Worm (Caenorhabditis elegans): ENCODE data around the gene srh-85.
"Not testable (repeated sequence)": the region's sequence is repeated elsewhere in the genome, so short reads cannot be mapped to it uniquely, and the experiment has no call there.

The srh-85 gene

ce11 chrV:2979978-2980377 is 7.3 kb downstream of the srh-85 start, which contains the start of gene srw-118:
TSS of gene srw-118 (minus strand) at chrV:2980078.
- no peak for TF ChIP-seq sem-2 (GFP tag; optimal IDR thresholded peaks at IDR 0.05)
- TF ChIP-seq lsy-2 (tag; optimal IDR thresholded peaks at IDR 0.05), result no peak
- no peak for TF ChIP-seq bed-3 (GFP tag; optimal IDR thresholded peaks at IDR 0.05)
- TF ChIP-seq ztf-11 (tag; optimal IDR thresholded peaks at IDR 0.05), result no peak
- no peak for TF ChIP-seq tbx-8 (GFP tag; optimal IDR thresholded peaks at IDR 0.05)
- TF ChIP-seq nhr-2 (tag; optimal IDR thresholded peaks at IDR 0.05), result no peak
- TF ChIP-seq elt-3 (tag; optimal IDR thresholded peaks at IDR 0.05), result no peak
- no peak for TF ChIP-seq unc-120 (tag; optimal IDR thresholded peaks at IDR 0.05; ENCODE audit: poor library complexity, severe bottlenecking)
- TF ChIP-seq nhr-237 (tag; optimal IDR thresholded peaks at IDR 0.05), result no peak
- TF ChIP-seq mls-2 (tag; optimal IDR thresholded peaks at IDR 0.05), result no peak
- TF ChIP-seq mep-1 (tag; optimal IDR thresholded peaks at IDR 0.05), result no peak
- no peak for TF ChIP-seq ceh-43 (GFP tag; optimal IDR thresholded peaks at IDR 0.05)
- no peak for TF ChIP-seq ces-1 (GFP tag; optimal IDR thresholded peaks at IDR 0.05)
- TF ChIP-seq lin-32 (GFP tag; optimal IDR thresholded peaks at IDR 0.05), result no peak
- TF ChIP-seq nhr-12 (tag; optimal IDR thresholded peaks at IDR 0.05), result no peak
- TF ChIP-seq ceh-83 (GFP tag; optimal IDR thresholded peaks at IDR 0.05), result no peak

- TF ChIP-seq hlh-1 (tag; optimal IDR thresholded peaks at IDR 0.05), result no peak
- no peak for TF ChIP-seq tbx-8 (GFP tag; optimal IDR thresholded peaks at IDR 0.05)
- TF ChIP-seq ham-2 (GFP tag; optimal IDR thresholded peaks at IDR 0.05), result no peak
- TF ChIP-seq ztf-11 (tag; optimal IDR thresholded peaks at IDR 0.05), result no peak
- no peak for TF ChIP-seq ceh-39 (tag; optimal IDR thresholded peaks at IDR 0.05)
- no peak for TF ChIP-seq elt-3 (tag; optimal IDR thresholded peaks at IDR 0.05)
- no peak for TF ChIP-seq nhr-28 (tag; optimal IDR thresholded peaks at IDR 0.05)
- no peak for TF ChIP-seq nhr-2 (tag; optimal IDR thresholded peaks at IDR 0.05)
- no peak for TF ChIP-seq bed-3 (GFP tag; optimal IDR thresholded peaks at IDR 0.05)
- TF ChIP-seq nhr-237 (tag; optimal IDR thresholded peaks at IDR 0.05), result no peak
- TF ChIP-seq flh-1 (GFP tag; optimal IDR thresholded peaks at IDR 0.05), result no peak
- no peak for TF ChIP-seq unc-39 (tag; optimal IDR thresholded peaks at IDR 0.05)
Measured at ce11 chrV:2976287-2976686, 11.0 kb downstream of the srh-85 start, which contains the start of gene srw-124. TSS of gene srw-124 (plus strand) at chrV:2976587.

- TF ChIP-seq nhr-76 (tag; optimal IDR thresholded peaks at IDR 0.05); ces-1 (GFP tag; optimal IDR thresholded peaks at IDR 0.05); sem-2 (GFP tag; optimal IDR thresholded peaks at IDR 0.05): not testable (repeated sequence)
Measured at ce11 chrV:2975285-2975684, 12.0 kb downstream of the srh-85 start, which contains the start of gene srw-123. TSS of gene srw-123 (minus strand) at chrV:2975385.

ce11 chrV:2971307-2971999 is 15.9 kb downstream of the srh-85 start, which contains the start of gene srw-129:
TSS of gene srw-129 (plus strand) at chrV:2971949.
- TF ChIP-seq unc-39 (tag; optimal IDR thresholded peaks at IDR 0.05) (no peak), nhr-28 (tag; optimal IDR thresholded peaks at IDR 0.05) (no peak), snpc-4 (tag; optimal IDR thresholded peaks at IDR 0.05) (no peak), zip-8 (tag; optimal IDR thresholded peaks at IDR 0.05) (no peak), ces-1 (GFP tag; optimal IDR thresholded peaks at IDR 0.05) (no peak), elt-1 (tag; optimal IDR thresholded peaks at IDR 0.05; ENCODE audit: borderline replicate concordance, insufficient read depth) (no peak), ceh-83 (GFP tag; optimal IDR thresholded peaks at IDR 0.05) (no peak), unc-120 (tag; optimal IDR thresholded peaks at IDR 0.05; ENCODE audit: poor library complexity, severe bottlenecking) (no peak)

ce11 chrV:2964786-2965185 is 22.5 kb downstream of the srh-85 start, which contains the start of gene srh-88:
TSS of gene srh-88 (minus strand) at chrV:2964886.
- TF ChIP-seq M03D4.4 (tag; optimal IDR thresholded peaks at IDR 0.05), result no peak
- TF ChIP-seq sem-2 (GFP tag; optimal IDR thresholded peaks at IDR 0.05), result no peak
- no peak for TF ChIP-seq mls-2 (tag; optimal IDR thresholded peaks at IDR 0.05)
- no peak for TF ChIP-seq nhr-28 (tag; optimal IDR thresholded peaks at IDR 0.05)
- TF ChIP-seq tbx-8 (GFP tag; optimal IDR thresholded peaks at IDR 0.05), result no peak
- no peak for TF ChIP-seq nhr-237 (tag; optimal IDR thresholded peaks at IDR 0.05)
- TF ChIP-seq drap-1 (GFP tag; optimal IDR thresholded peaks at IDR 0.05), result no peak
- TF ChIP-seq sptf-1 (tag; optimal IDR thresholded peaks at IDR 0.05), result no peak
- no peak for TF ChIP-seq ces-1 (GFP tag; optimal IDR thresholded peaks at IDR 0.05)
